Fruit fly (Drosophila melanogaster) whole organism, embryonic: ENCODE data around the gene CG11898.

Experiments used
- B-H2 ChIP-seq: fragments of 200-800 bp; sonication (Bioruptor generic); optimal IDR thresholded peaks from 2 replicates; lab custom pipeline; 2018; ENCODE audit warnings: missing biosample characterization, mild to moderate bottlenecking, missing genetic modification characterization
- CG10209 ChIP-seq: fragments of 200-800 bp; sonication (Bioruptor generic); optimal IDR thresholded peaks from 3 replicates; lab custom pipeline; 2017; ENCODE audit warnings: missing biosample characterization, mild to moderate bottlenecking, missing genetic modification characterization, missing genetic modification reagents
- CG10543 ChIP-seq: fragments of 200-800 bp; sonication (Bioruptor generic); optimal IDR thresholded peaks from 3 replicates; lab custom pipeline; 2017; ENCODE audit warnings: missing biosample characterization, mild to moderate bottlenecking, missing genetic modification characterization, moderate library complexity
- CG11247 ChIP-seq: fragments of 200-800 bp; sonication (Bioruptor generic); IDR thresholded peaks from 2 replicates; pipeline ENCODE4 v1.3.6; 2022; ENCODE audit warnings: missing biosample characterization, missing genetic modification characterization
- CG13296 ChIP-seq: fragments of 200-800 bp; sonication (Bioruptor generic); optimal IDR thresholded peaks from 3 replicates; lab custom pipeline; 2018; ENCODE audit warnings: missing biosample characterization, mild to moderate bottlenecking, missing genetic modification characterization
- CG16815 ChIP-seq: fragments of 200-800 bp; sonication (Bioruptor generic); optimal IDR thresholded peaks from 3 replicates; lab custom pipeline; 2017; ENCODE audit warnings: missing biosample characterization, mild to moderate bottlenecking, missing genetic modification characterization
- CG17912 ChIP-seq: fragments of 200-800 bp; sonication (Bioruptor generic); optimal IDR thresholded peaks from 2 replicates; lab custom pipeline; 2018; ENCODE audit warnings: missing biosample characterization, mild to moderate bottlenecking, missing genetic modification characterization
- CG2129 ChIP-seq: fragments of 200-800 bp; sonication (Bioruptor generic); IDR thresholded peaks from 2 replicates; pipeline ENCODE4 v1.3.6; 2022; ENCODE audit warnings: missing biosample characterization, missing genetic modification characterization; ENCODE audit not compliant: partially characterized antibody
- CG30403 ChIP-seq: fragments of 200-800 bp; sonication (Bioruptor generic); optimal IDR thresholded peaks from 3 replicates; lab custom pipeline; 2016; ENCODE audit warnings: missing biosample characterization, missing genetic modification characterization
- CG32532 ChIP-seq: fragments of 200-800 bp; sonication (Bioruptor generic); IDR thresholded peaks from 2 replicates; pipeline ENCODE4 v1.3.6; 2022; ENCODE audit warnings: missing biosample characterization, missing genetic modification characterization
- CG4820 ChIP-seq: fragments of 200-800 bp; sonication (Bioruptor generic); optimal IDR thresholded peaks from 3 replicates; lab custom pipeline; 2016; ENCODE audit warnings: missing biosample characterization, missing genetic modification characterization
- CG5953 ChIP-seq: fragments of 200-800 bp; sonication (Bioruptor generic); IDR thresholded peaks from 2 replicates; pipeline ENCODE4 v1.3.6; 2022; ENCODE audit warnings: missing biosample characterization, missing genetic modification characterization
- CG6175 ChIP-seq: fragments of 200-800 bp; sonication (Bioruptor generic); IDR thresholded peaks from 3 replicates; pipeline ENCODE4 v1.3.6; 2022; ENCODE audit warnings: missing biosample characterization, missing genetic modification characterization
- CG6813 ChIP-seq: fragments of 200-800 bp; sonication (Bioruptor generic); optimal IDR thresholded peaks from 2 replicates; lab custom pipeline; 2017; ENCODE audit warnings: missing biosample characterization, missing genetic modification characterization, mild to moderate bottlenecking, moderate library complexity, missing genetic modification reagents
- CG9437 ChIP-seq: fragments of 200-800 bp; sonication (Bioruptor generic); optimal IDR thresholded peaks from 2 replicates; lab custom pipeline; 2018; ENCODE audit warnings: missing biosample characterization, mild to moderate bottlenecking, missing genetic modification characterization
- CG9932 ChIP-seq: fragments of 200-800 bp; sonication (Bioruptor generic); IDR thresholded peaks from 2 replicates; pipeline ENCODE4 v1.3.6; 2022; ENCODE audit warnings: missing biosample characterization, missing genetic modification characterization
- CHES-1-like ChIP-seq: fragments of 200-800 bp; sonication (Bioruptor generic); optimal IDR thresholded peaks from 2 replicates; lab custom pipeline; 2016; ENCODE audit warnings: missing biosample characterization, missing genetic modification characterization
- CTCF ChIP-seq: fragments of 200-800 bp; sonication (Bioruptor generic); optimal IDR thresholded peaks from 2 replicates; lab custom pipeline; 2017; ENCODE audit warnings: missing biosample characterization, mild to moderate bottlenecking, missing genetic modification characterization, moderate library complexity
- Dip3 ChIP-seq: fragments of 200-800 bp; sonication (Bioruptor generic); optimal IDR thresholded peaks from 3 replicates; lab custom pipeline; 2016; ENCODE audit warnings: missing biosample characterization, missing genetic modification characterization
- Doc3 ChIP-seq: fragments of 200-800 bp; sonication (Bioruptor generic); IDR thresholded peaks from 3 replicates; pipeline ENCODE4 v1.3.6; 2022; ENCODE audit warnings: missing biosample characterization, missing genetic modification characterization; ENCODE audit not compliant: partially characterized antibody
- Eip74EF ChIP-seq, 2 experiments: fragments of 200-800 bp in 1 of 2; fragments of >200 bp in 1 of 2; sonication (Bioruptor generic) in 1 of 2; optimal IDR thresholded peaks; 2 replicates each; lab custom pipeline; 2017 to 2019; ENCODE audit warnings: missing biosample characterization in 2 of 2, missing genetic modification characterization in 2 of 2, mild to moderate bottlenecking in 1 of 2, moderate library complexity in 1 of 2
- Elba2 ChIP-seq: fragments of 200-800 bp; sonication (Bioruptor generic); optimal IDR thresholded peaks from 3 replicates; lab custom pipeline; 2016; ENCODE audit warnings: missing biosample characterization, missing genetic modification characterization
- H15 ChIP-seq: fragments of 200-800 bp; sonication (Bioruptor generic); IDR thresholded peaks from 3 replicates; pipeline ENCODE4 v1.3.6; 2022; ENCODE audit warnings: missing biosample characterization, missing genetic modification characterization
- Hmr ChIP-seq: fragments of 200-800 bp; sonication (Bioruptor generic); optimal IDR thresholded peaks from 3 replicates; lab custom pipeline; 2017; ENCODE audit warnings: mild to moderate bottlenecking, missing biosample characterization, missing genetic modification reagents, missing genetic modification characterization
- Hr51 ChIP-seq, 2 experiments: fragments of 200-800 bp; sonication (Bioruptor generic); optimal IDR thresholded peaks; 2 replicates in 1 of 2; 3 replicates in 1 of 2; lab custom pipeline; 2016 to 2018; ENCODE audit warnings: missing biosample characterization in 2 of 2, missing genetic modification characterization in 2 of 2, mild to moderate bottlenecking in 1 of 2, moderate library complexity in 1 of 2
- NC2β ChIP-seq: fragments of 200-800 bp; sonication (Bioruptor generic); optimal IDR thresholded peaks from 2 replicates; lab custom pipeline; 2016; ENCODE audit warnings: missing biosample characterization, missing genetic modification characterization
- Oli ChIP-seq: fragments of 200-800 bp; sonication (Bioruptor generic); optimal IDR thresholded peaks from 2 replicates; lab custom pipeline; 2018; ENCODE audit warnings: missing biosample characterization, mild to moderate bottlenecking, missing genetic modification characterization, moderate library complexity
- Pdp1 ChIP-seq, 2 experiments: fragments of 200-800 bp; sonication (Bioruptor generic); optimal IDR thresholded peaks; 3 replicates each; lab custom pipeline; 2016; ENCODE audit warnings: missing biosample characterization in 2 of 2, missing genetic modification characterization in 2 of 2, mild to moderate bottlenecking in 1 of 2, moderate library complexity in 1 of 2
- Stat92E ChIP-seq, 3 experiments: fragments of >200 bp in 2 of 3; fragments of 200-800 bp in 1 of 3; sonication (Bioruptor generic) in 1 of 3; optimal IDR thresholded peaks; 2 replicates each; lab custom pipeline; 2017 to 2019; ENCODE audit warnings: missing biosample characterization in 3 of 3, missing genetic modification characterization in 3 of 3, mild to moderate bottlenecking in 1 of 3, moderate library complexity in 1 of 3
- al ChIP-seq: fragments of 200-800 bp; sonication (Bioruptor generic); IDR thresholded peaks from 2 replicates; pipeline ENCODE4 v1.3.6; 2022; ENCODE audit warnings: missing biosample characterization, missing genetic modification characterization
- chm ChIP-seq: fragments of 200-800 bp; sonication (Bioruptor generic); IDR thresholded peaks from 2 replicates; pipeline ENCODE4 v1.3.6; 2022; ENCODE audit warnings: missing biosample characterization, missing genetic modification characterization
- corto ChIP-seq: fragments of 200-800 bp; sonication (Bioruptor generic); optimal IDR thresholded peaks from 2 replicates; lab custom pipeline; 2016; ENCODE audit warnings: missing biosample characterization, mild to moderate bottlenecking, missing genetic modification characterization, moderate library complexity
- cwo ChIP-seq: fragments of 200-800 bp; sonication (Bioruptor generic); optimal IDR thresholded peaks from 3 replicates; lab custom pipeline; 2017; ENCODE audit warnings: missing biosample characterization, missing genetic modification characterization, mild to moderate bottlenecking, moderate library complexity, missing genetic modification reagents
- danr ChIP-seq: fragments of 200-800 bp; sonication (Bioruptor generic); IDR thresholded peaks from 2 replicates; pipeline ENCODE4 v1.3.6; 2022; ENCODE audit warnings: missing biosample characterization, missing genetic modification characterization
- esg ChIP-seq: fragments of 200-800 bp; sonication (Bioruptor generic); conservative IDR thresholded peaks from 2 replicates; pipeline ENCODE4 v1.3.6; 2022; ENCODE audit warnings: missing biosample characterization, missing genetic modification characterization
- fru ChIP-seq: fragments of >200 bp; optimal IDR thresholded peaks from 2 replicates; lab custom pipeline; 2017
- insv ChIP-seq, 2 experiments: fragments of 200-800 bp; sonication (Bioruptor generic); optimal IDR thresholded peaks; 3 replicates each; lab custom pipeline; 2016 to 2018; ENCODE audit warnings: missing biosample characterization in 2 of 2, missing genetic modification characterization in 2 of 2
- mirr ChIP-seq: fragments of 200-800 bp; sonication (Bioruptor generic); optimal IDR thresholded peaks from 3 replicates; lab custom pipeline; 2018; ENCODE audit warnings: missing biosample characterization, mild to moderate bottlenecking, missing genetic modification characterization
- nau ChIP-seq: fragments of 200-800 bp; sonication (Bioruptor generic); optimal IDR thresholded peaks from 3 replicates; lab custom pipeline; 2017; ENCODE audit warnings: missing biosample characterization, mild to moderate bottlenecking, missing genetic modification characterization, missing genetic modification reagents
- nerfin-1 ChIP-seq: fragments of 200-800 bp; sonication (Bioruptor generic); optimal IDR thresholded peaks from 3 replicates; lab custom pipeline; 2019; ENCODE audit warnings: missing biosample characterization, mild to moderate bottlenecking, missing genetic modification characterization, moderate library complexity
- nom ChIP-seq: fragments of 200-800 bp; sonication (Bioruptor generic); optimal IDR thresholded peaks from 2 replicates; lab custom pipeline; 2017; ENCODE audit warnings: missing biosample characterization, missing genetic modification characterization, mild to moderate bottlenecking, moderate library complexity, missing genetic modification reagents
- sd ChIP-seq: fragments of 200-800 bp; sonication (Bioruptor generic); optimal IDR thresholded peaks from 3 replicates; lab custom pipeline; 2018; ENCODE audit warnings: missing biosample characterization, mild to moderate bottlenecking, missing genetic modification characterization, moderate library complexity
- slbo ChIP-seq: fragments of 200-800 bp; sonication (Bioruptor generic); IDR thresholded peaks from 2 replicates; pipeline ENCODE4 v1.3.6; 2022; ENCODE audit warnings: missing biosample characterization, missing genetic modification characterization
- sr ChIP-seq: fragments of 200-800 bp; sonication (Bioruptor generic); IDR thresholded peaks from 3 replicates; pipeline ENCODE4 v1.3.6; 2022; ENCODE audit warnings: missing biosample characterization, missing genetic modification characterization
- unc-4 ChIP-seq: fragments of 200-800 bp; sonication (Bioruptor generic); IDR thresholded peaks from 2 replicates; pipeline ENCODE4 v1.3.6; 2022; ENCODE audit warnings: missing biosample characterization, missing genetic modification characterization; ENCODE audit not compliant: partially characterized antibody
- unpg ChIP-seq: fragments of 200-800 bp; sonication (Bioruptor generic); optimal IDR thresholded peaks from 3 replicates; lab custom pipeline; 2018; ENCODE audit warnings: missing biosample characterization, mild to moderate bottlenecking, missing genetic modification characterization, moderate library complexity

Gene CG11898

DNA sequence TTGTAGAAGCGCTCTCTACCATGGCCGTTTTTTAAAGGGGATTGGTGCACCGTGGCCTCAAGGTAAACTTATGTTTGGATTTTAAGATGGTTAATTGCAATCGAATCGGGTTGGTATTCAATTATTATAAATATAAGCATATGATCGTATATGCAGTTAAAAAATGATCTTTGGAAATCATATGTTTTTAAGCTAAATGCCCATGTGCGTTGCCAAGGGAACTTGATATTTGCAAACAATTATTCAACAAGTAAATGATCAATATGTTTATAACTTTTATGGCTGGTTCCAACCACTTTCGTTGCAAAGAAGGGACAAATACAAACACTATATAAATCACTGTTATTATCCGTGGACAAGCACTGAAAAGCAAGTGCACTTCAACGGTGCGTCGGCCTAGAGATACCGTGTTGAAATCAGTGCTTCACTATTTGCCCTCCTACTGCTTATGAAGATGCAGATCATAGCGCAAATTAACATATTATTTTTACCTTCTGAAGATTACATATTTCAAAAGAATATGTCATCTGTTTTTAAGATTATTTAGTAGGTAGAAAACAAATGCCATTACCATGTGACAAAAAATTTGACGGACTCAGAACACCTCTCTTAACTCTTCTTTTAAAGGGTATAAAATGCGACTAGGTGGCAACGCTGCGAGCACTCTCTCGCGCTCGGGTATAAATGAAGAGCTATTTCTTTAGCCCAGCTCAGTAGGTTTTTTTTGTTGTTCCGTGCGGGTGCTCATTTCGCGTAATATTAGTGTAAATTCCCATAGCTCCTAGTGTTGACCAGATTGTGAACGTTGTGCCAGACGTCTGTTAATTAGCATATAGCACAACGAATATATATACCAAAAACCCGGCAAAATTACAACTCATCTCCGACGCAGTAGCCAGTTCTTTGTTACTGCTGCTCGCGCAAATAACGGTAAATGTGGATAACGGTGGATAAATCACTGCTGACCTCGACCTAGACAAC, 7.7 kb upstream of the CG11898 start, which contains the start of gene rdog (continued):
- TF ChIP-seq chm (GFP tag; lab: Robert Waterston, UW) (0 out of 2 replicates have a peak, but pooled peaks have one; percentile 36), H15 (GFP tag; lab: Robert Waterston, UW) (0 out of 3 replicates have a peak, but pooled peaks have one; percentile 17), unpg (peak; percentile 77), CG32532 (GFP tag; lab: Robert Waterston, UW) (peak; percentile 64; the same call in 1 of the 2 replicates), Eip74EF (GFP tag; optimal IDR thresholded peaks at IDR 0.05; lab: Kevin White, UChicago) (no peak), CG11247 (GFP tag; lab: Robert Waterston, UW) (0 out of 2 replicates have a peak, but pooled peaks have one; percentile 37), nom (GFP tag; lab: Kevin White, UChicago) (peak; percentile 72), CG2129 (GFP tag; lab: Robert Waterston, UW) (no peak), CTCF (GFP tag; lab: Kevin White, UChicago) (no peak), sr (GFP tag; lab: Robert Waterston, UW) (no peak), CG4820 (peak; percentile 85), CG10543 (GFP tag; lab: Kevin White, UChicago) (peak; percentile 87), CG9437 (GFP tag; lab: Kevin White, UChicago) (peak; percentile 83), sd (peak; percentile 48), Dip3 (GFP tag; lab: Kevin White, UChicago) (peak; percentile 80), CG17912 (GFP tag; lab: Kevin White, UChicago) (no peak), CHES-1-like (peak; percentile 79), CG30403 (GFP tag; lab: Kevin White, UChicago) (peak; percentile 88), CG6175 (GFP tag; lab: Robert Waterston, UW) (0 out of 3 replicates have a peak, but pooled peaks have one; percentile 34), nau (GFP tag; lab: Kevin White, UChicago) (peak; percentile 75), CG9932 (GFP tag; lab: Robert Waterston, UW) (peak; percentile 56), Hmr (peak; percentile 75), slbo (GFP tag; lab: Robert Waterston, UW) (peak; percentile 61), insv (GFP tag; optimal IDR thresholded peaks at IDR 0.05; lab: Kevin White, UChicago) (peak; percentile 33 to 40), NC2β (GFP tag; lab: Kevin White, UChicago) (peak; percentile 85), mirr (GFP tag; lab: Kevin White, UChicago) (peak; percentile 57), cwo (GFP tag; lab: Kevin White, UChicago) (peak; percentile 53), nerfin-1 (tag; lab: Kevin White, UChicago) (peak; percentile 71), corto (GFP tag; lab: Kevin White, UChicago) (no peak), Oli (tag; lab: Kevin White, UChicago) (peak; percentile 83), Hr51 (GFP tag; optimal IDR thresholded peaks at IDR 0.05; lab: Kevin White, UChicago) (peak; percentile 72 to 80), danr (GFP tag; lab: Robert Waterston, UW) (peak; percentile 32; the same call in 1 of the 2 replicates), CG10209 (GFP tag; lab: Kevin White, UChicago) (peak; percentile 81), esg (GFP tag; lab: Robert Waterston, UW) (peak; percentile 43; the same call in 1 of the 2 replicates), CG5953 (peak; percentile 63), CG13296 (GFP tag; lab: Kevin White, UChicago) (peak; percentile 76), B-H2 (GFP tag; lab: Kevin White, UChicago) (peak; percentile 58), unc-4 (GFP tag; lab: Robert Waterston, UW) (no peak), al (GFP tag; lab: Robert Waterston, UW) (peak; percentile 27; the same call in 1 of the 2 replicates), Doc3 (GFP tag; lab: Robert Waterston, UW) (no peak), fru (lab: Kevin White, UChicago) (no peak), CG16815 (GFP tag; lab: Kevin White, UChicago) (peak; percentile 79), Elba2 (GFP tag; lab: Kevin White, UChicago) (no peak), Pdp1 (GFP tag; optimal IDR thresholded peaks at IDR 0.05; lab: Kevin White, UChicago) (peak; percentile 65 to 84), CG6813 (peak; percentile 4), Stat92E (GFP tag; optimal IDR thresholded peaks at IDR 0.05; lab: Kevin White, UChicago) (peak in 1 of 3 experiments; percentile 89)
